Fruit fly (Drosophila melanogaster): ENCODE data around the gene CG33267.

DNA sequence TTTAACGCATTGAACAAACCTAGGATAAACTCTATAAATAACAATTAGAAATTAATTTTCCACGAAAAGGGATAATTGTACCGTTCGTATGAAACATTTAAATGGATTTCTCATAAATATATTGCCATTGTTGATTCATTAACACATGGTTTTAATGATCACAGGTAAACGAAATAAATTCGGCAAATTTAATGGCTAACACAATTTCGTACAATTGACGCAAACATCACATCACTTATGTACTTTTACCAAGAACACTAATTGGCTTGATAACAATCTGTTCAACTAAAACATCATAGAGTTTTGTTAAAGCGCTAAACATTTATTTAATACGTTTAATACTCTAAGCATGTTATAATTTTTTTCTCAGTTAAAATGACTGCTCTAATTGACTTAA lies 10.6 kb upstream of the CG33267 start:
- no peak for TF ChIP-seq cnc (optimal IDR thresholded peaks at IDR 0.05)
- no peak for TF ChIP-seq kay (GFP tag; ENCODE audit: borderline replicate concordance)
- TF ChIP-seq Clk (GFP tag; optimal IDR thresholded peaks at IDR 0.05): no peak
- TF ChIP-seq cic (GFP tag; optimal IDR thresholded peaks at IDR 0.05): no peak
- TF ChIP-seq CG33017 (tag; optimal IDR thresholded peaks at IDR 0.05): no peak
- TF ChIP-seq CG5204 (GFP tag; optimal IDR thresholded peaks at IDR 0.05): no peak
